Fruit fly (Drosophila melanogaster) whole organism, adult: ENCODE data around the gene Lip3.

Source experiments
- CG11617 ChIP-seq: fragments of 200-800 bp; sonication (Bioruptor generic); optimal IDR thresholded peaks from 2 replicates; lab custom pipeline; 2017; ENCODE audit warnings: mild to moderate bottlenecking, missing biosample characterization, missing genetic modification reagents, missing genetic modification characterization
- CG12768 ChIP-seq: fragments of 200-800 bp; sonication (Bioruptor generic); optimal IDR thresholded peaks from 2 replicates; lab custom pipeline; 2017; ENCODE audit warnings: missing biosample characterization, missing genetic modification characterization, mild to moderate bottlenecking, moderate library complexity, missing genetic modification reagents
- CG14711 ChIP-seq: fragments of 200-800 bp; sonication (Bioruptor generic); optimal IDR thresholded peaks from 2 replicates; lab custom pipeline; 2018; ENCODE audit warnings: missing biosample characterization, mild to moderate bottlenecking, missing genetic modification characterization, moderate library complexity
- CG1620 ChIP-seq: fragments of 200-800 bp; sonication (Bioruptor generic); optimal IDR thresholded peaks from 2 replicates; lab custom pipeline; 2016; ENCODE audit warnings: missing biosample characterization, missing genetic modification characterization
- CG33017 ChIP-seq: fragments of 200-800 bp; sonication (Bioruptor generic); optimal IDR thresholded peaks from 2 replicates; lab custom pipeline; 2018; ENCODE audit warnings: missing biosample characterization, mild to moderate bottlenecking, missing genetic modification characterization, moderate library complexity
- CG5204 ChIP-seq: fragments of 200-800 bp; sonication (Bioruptor generic); optimal IDR thresholded peaks from 2 replicates; lab custom pipeline; 2016; ENCODE audit warnings: missing biosample characterization, missing genetic modification characterization
- CG7045 ChIP-seq: fragments of 200-800 bp; sonication (Bioruptor generic); optimal IDR thresholded peaks from 2 replicates; lab custom pipeline; 2017; ENCODE audit warnings: missing biosample characterization, mild to moderate bottlenecking, missing genetic modification characterization
- CG7101 ChIP-seq: fragments of 200-800 bp; sonication (Bioruptor generic); optimal IDR thresholded peaks from 2 replicates; lab custom pipeline; 2018; ENCODE audit warnings: missing biosample characterization, mild to moderate bottlenecking, missing genetic modification characterization, moderate library complexity
- Clk ChIP-seq: fragments of 200-800 bp; sonication (Bioruptor generic); optimal IDR thresholded peaks from 2 replicates; lab custom pipeline; 2017; ENCODE audit warnings: missing biosample characterization, missing genetic modification characterization
- Crg-1 ChIP-seq: fragments of 200-800 bp; sonication (Bioruptor generic); optimal IDR thresholded peaks from 2 replicates; lab custom pipeline; 2016; ENCODE audit warnings: missing biosample characterization, missing genetic modification characterization
- Hr96 ChIP-seq: fragments of 200-800 bp; sonication (Bioruptor generic); optimal IDR thresholded peaks from 2 replicates; lab custom pipeline; 2016; ENCODE audit warnings: missing biosample characterization, missing genetic modification characterization
- Mnt ChIP-seq: fragments of 200-800 bp; sonication (Bioruptor generic); optimal IDR thresholded peaks from 2 replicates; lab custom pipeline; 2016; ENCODE audit warnings: missing biosample characterization, mild to moderate bottlenecking, missing genetic modification characterization
- bab1 ChIP-seq: fragments of 200-800 bp; sonication (Bioruptor generic); optimal IDR thresholded peaks from 3 replicates; lab custom pipeline; 2019; ENCODE audit warnings: missing biosample characterization, mild to moderate bottlenecking, missing genetic modification characterization, moderate library complexity
- cic ChIP-seq: fragments of 200-800 bp; sonication (Bioruptor generic); optimal IDR thresholded peaks from 2 replicates; lab custom pipeline; 2017; ENCODE audit warnings: missing biosample characterization, mild to moderate bottlenecking, missing genetic modification characterization, moderate library complexity
- cnc ChIP-seq, 2 experiments: fragments of >200 bp; optimal IDR thresholded peaks; 2 replicates each; lab custom pipeline; 2017
- kay ChIP-seq: fragments of 200-800 bp; sonication (Bioruptor generic); peaks from one replicate; lab custom pipeline; 2016; ENCODE audit warnings: missing biosample characterization, missing genetic modification characterization, borderline replicate concordance
- ovo ChIP-seq: fragments of 200-800 bp; sonication (Bioruptor generic); optimal IDR thresholded peaks from 2 replicates; lab custom pipeline; 2016; ENCODE audit warnings: missing biosample characterization, missing genetic modification characterization
- pad ChIP-seq: fragments of 200-800 bp; sonication (Bioruptor generic); optimal IDR thresholded peaks from 3 replicates; lab custom pipeline; 2017; ENCODE audit warnings: missing biosample characterization, missing genetic modification characterization, mild to moderate bottlenecking, moderate library complexity, missing genetic modification reagents
- tj ChIP-seq: fragments of 200-800 bp; sonication (Bioruptor generic); optimal IDR thresholded peaks from 3 replicates; lab custom pipeline; 2017; ENCODE audit warnings: missing biosample characterization, mild to moderate bottlenecking, missing genetic modification characterization, moderate library complexity
- toe ChIP-seq: fragments of 200-800 bp; sonication (Bioruptor generic); optimal IDR thresholded peaks from 2 replicates; lab custom pipeline; 2016; ENCODE audit warnings: missing biosample characterization, missing genetic modification characterization

The Lip3 gene

dm6 chr3R:13381744-13382435 lies 10.2 kb upstream of the Lip3 start, which contains the start of the genes mRpS21 and Droj2:
Gene mRpS21, minus strand, starts transcription at chr3R:13381809.
Gene Droj2, plus strand, starts transcription at chr3R:13382106.
- TF ChIP-seq CG11617 (GFP tag; lab: Kevin White, UChicago) (peak; percentile 39), bab1 (GFP tag; lab: Kevin White, UChicago) (peak; percentile 66), Clk (GFP tag; lab: Kevin White, UChicago) (peak; percentile 56), CG12768 (GFP tag; lab: Kevin White, UChicago) (peak; percentile 39), CG14711 (tag; lab: Kevin White, UChicago) (peak; percentile 92), CG7101 (peak; percentile 68), CG5204 (peak; percentile 82), pad (GFP tag; lab: Kevin White, UChicago) (peak; percentile 25), cic (GFP tag; lab: Kevin White, UChicago) (no peak), CG1620 (GFP tag; lab: Kevin White, UChicago) (peak; percentile 71), kay (GFP tag; lab: Kevin White, UChicago) (no peak), Crg-1 (GFP tag; lab: Kevin White, UChicago) (peak; percentile 63), tj (GFP tag; lab: Kevin White, UChicago) (peak; percentile 40), toe (GFP tag; lab: Kevin White, UChicago) (peak; percentile 80), Mnt (GFP tag; lab: Kevin White, UChicago) (peak; percentile 30), ovo (GFP tag; lab: Kevin White, UChicago) (peak; percentile 37), cnc (optimal IDR thresholded peaks at IDR 0.05; lab: Kevin White, UChicago) (no peak), CG33017 (tag; lab: Kevin White, UChicago) (peak; percentile 34), Hr96 (GFP tag; lab: Kevin White, UChicago) (no peak), CG7045 (GFP tag; lab: Kevin White, UChicago) (peak; percentile 47)

DNA sequence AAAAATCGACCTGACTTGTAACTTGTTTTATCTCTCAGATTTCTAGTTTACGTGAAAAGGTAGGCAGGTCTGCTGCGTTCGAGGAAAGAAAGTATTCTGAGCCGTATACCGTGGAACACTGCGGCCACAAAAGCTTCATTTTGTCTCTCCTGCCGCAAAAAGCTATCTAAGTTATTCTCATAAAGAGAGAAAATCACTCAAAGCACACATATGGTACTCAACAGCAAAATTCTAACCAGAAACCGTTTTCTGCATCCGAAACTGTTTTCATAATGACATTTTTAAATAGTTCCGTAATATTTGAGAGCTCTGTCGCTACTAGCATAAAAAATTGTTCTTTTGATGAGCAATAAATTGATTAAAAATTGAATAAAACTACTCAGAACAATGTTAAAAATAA lies 8.0 kb upstream of the Lip3 start, which contains the start of the genes CG9813 and CG8870:
Gene CG9813, minus strand, starts transcription at position 101 of the 400 bp plus-strand sequence.
Gene CG8870, plus strand, starts transcription at position 168 of the 400 bp plus-strand sequence.
- TF ChIP-seq CG11617 (GFP tag; lab: Kevin White, UChicago) (no peak), tj (GFP tag; lab: Kevin White, UChicago) (no peak), CG1620 (GFP tag; lab: Kevin White, UChicago) (no peak), kay (GFP tag; lab: Kevin White, UChicago) (no peak), CG7101 (no peak), toe (GFP tag; lab: Kevin White, UChicago) (no peak), bab1 (GFP tag; lab: Kevin White, UChicago) (no peak), cnc (optimal IDR thresholded peaks at IDR 0.05; lab: Kevin White, UChicago) (no peak), ovo (GFP tag; lab: Kevin White, UChicago) (no peak), pad (GFP tag; lab: Kevin White, UChicago) (no peak), Mnt (GFP tag; lab: Kevin White, UChicago) (no peak), CG12768 (GFP tag; lab: Kevin White, UChicago) (no peak), CG5204 (no peak), CG33017 (tag; lab: Kevin White, UChicago) (no peak), cic (GFP tag; lab: Kevin White, UChicago) (no peak), Clk (GFP tag; lab: Kevin White, UChicago) (no peak), CG7045 (GFP tag; lab: Kevin White, UChicago) (no peak)

- TF ChIP-seq tj (GFP tag; lab: Kevin White, UChicago) (no peak), CG33017 (tag; lab: Kevin White, UChicago) (no peak), ovo (GFP tag; lab: Kevin White, UChicago) (no peak), CG1620 (GFP tag; lab: Kevin White, UChicago) (no peak)
Observed at dm6 chr3R:13374913-13375312, 3.2 kb upstream of the Lip3 start.

DNA sequence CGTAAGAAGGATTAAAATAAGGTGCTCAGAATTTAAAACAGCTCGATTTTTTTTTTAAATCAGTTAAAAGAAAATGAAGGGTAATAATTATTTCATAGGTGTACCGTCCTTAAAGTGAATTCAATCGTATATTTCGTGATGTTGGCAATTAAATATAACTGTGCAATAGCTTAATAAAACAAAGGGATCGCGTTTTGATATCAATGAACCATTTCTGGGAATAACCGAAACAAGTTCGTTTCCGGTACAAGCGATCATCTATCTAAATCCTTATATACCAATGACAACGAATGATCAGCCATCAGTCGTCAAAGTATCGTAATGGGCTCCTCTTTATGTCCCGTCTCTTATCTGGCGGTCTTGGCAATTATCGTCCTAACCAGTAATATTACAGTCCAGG lies 2.4 kb downstream of the Lip3 start, which contains the start of gene CheA87a:
Gene CheA87a, plus strand, starts transcription at position 301 of the 400 bp plus-strand sequence.
- peak; percentile 31 for TF ChIP-seq kay (GFP tag; lab: Kevin White, UChicago)
- no peak for TF ChIP-seq CG33017 (tag; lab: Kevin White, UChicago)
- TF ChIP-seq CG7045 (GFP tag; lab: Kevin White, UChicago): no peak
- no peak for TF ChIP-seq CG5204
- no peak for TF ChIP-seq pad (GFP tag; lab: Kevin White, UChicago)

- TF ChIP-seq CG7045 (GFP tag; lab: Kevin White, UChicago) (peak; percentile 62), pad (GFP tag; lab: Kevin White, UChicago) (peak; percentile 52), bab1 (GFP tag; lab: Kevin White, UChicago) (peak; percentile 55), ovo (GFP tag; lab: Kevin White, UChicago) (peak; percentile 11), kay (GFP tag; lab: Kevin White, UChicago) (no peak), cnc (optimal IDR thresholded peaks at IDR 0.05; lab: Kevin White, UChicago) (no peak), Clk (GFP tag; lab: Kevin White, UChicago) (no peak), CG33017 (tag; lab: Kevin White, UChicago) (peak; percentile 58), Mnt (GFP tag; lab: Kevin White, UChicago) (no peak), CG5204 (peak; percentile 83), tj (GFP tag; lab: Kevin White, UChicago) (peak; percentile 20), CG1620 (GFP tag; lab: Kevin White, UChicago) (peak; percentile 55), toe (GFP tag; lab: Kevin White, UChicago) (peak; percentile 80), CG12768 (GFP tag; lab: Kevin White, UChicago) (peak; percentile 57), Hr96 (GFP tag; lab: Kevin White, UChicago) (peak; percentile 70), cic (GFP tag; lab: Kevin White, UChicago) (no peak), CG11617 (GFP tag; lab: Kevin White, UChicago) (peak; percentile 81), Crg-1 (GFP tag; lab: Kevin White, UChicago) (no peak), CG7101 (peak; percentile 57), CG14711 (tag; lab: Kevin White, UChicago) (peak; percentile 43)
Observed at dm6 chr3R:13366561-13367518, 4.9 kb downstream of the Lip3 start, which contains the start of gene Elp6. Gene Elp6, minus strand, starts transcription at chr3R:13366910.
